Worm (Caenorhabditis elegans) whole organism, dauer: Measurements from ENCODE around the gene gst-3.

Experiments used
- unc-62 ChIP-seq: sonication (generic microtip); optimal IDR thresholded peaks from 2 replicates; lab custom pipeline; 2017; ENCODE audit warnings: missing biosample characterization, missing genetic modification reagents, missing genetic modification characterization

gst-3 gene

DNA sequence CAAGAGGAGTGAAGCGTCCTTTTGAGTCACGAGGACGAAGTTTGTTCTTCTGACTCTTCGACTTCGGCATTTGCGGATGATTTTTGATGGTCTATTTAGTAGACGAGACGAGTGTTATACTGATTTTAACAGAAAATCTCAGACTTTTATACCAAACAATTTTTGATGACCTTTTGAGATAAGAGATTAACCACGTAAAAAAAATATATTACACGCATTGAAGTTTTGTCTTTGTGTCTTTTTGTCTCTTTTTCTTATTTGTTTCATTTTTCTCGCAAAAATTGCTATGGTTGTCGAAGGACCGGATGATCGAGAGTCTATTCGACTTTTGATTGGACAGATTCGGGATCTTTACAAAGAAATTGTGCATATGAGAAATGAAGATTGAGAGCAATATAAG lies 28.6 kb downstream of the gst-3 start, which contains the start of gene spch-1:
Gene spch-1 (minus strand): TSS at position 101 of the 400 bp plus-strand sequence.
- TF ChIP-seq unc-62 (GFP tag; lab: Kevin White, UChicago) = no peak

ce11 chrIV:10110870-10111269 lies 29.2 kb downstream of the gst-3 start:
- TF ChIP-seq unc-62 (GFP tag; lab: Kevin White, UChicago) = no peak

DNA sequence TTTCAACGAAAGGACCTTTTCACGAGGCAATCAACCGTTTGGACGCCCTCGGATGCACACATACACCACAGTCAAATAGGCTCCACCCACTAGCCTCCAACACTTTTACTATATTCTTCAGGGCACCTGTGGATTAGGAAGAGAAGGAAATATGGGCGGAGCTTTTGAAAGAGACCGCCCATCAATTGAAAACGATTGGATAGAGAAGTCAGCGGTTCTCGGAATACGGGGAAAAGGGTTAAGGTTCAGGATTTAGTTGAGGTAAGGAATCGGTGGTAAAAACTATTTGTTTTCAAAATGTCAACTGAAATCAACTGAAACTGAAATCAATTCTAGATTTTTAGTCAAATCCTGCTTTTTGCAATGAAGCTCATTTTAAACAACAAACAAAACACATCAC lies 29.6 kb downstream of the gst-3 start, which contains the start of gene egl-38:
Gene egl-38 (minus strand): TSS at position 101 of the 400 bp plus-strand sequence.
- TF ChIP-seq unc-62 (GFP tag; lab: Kevin White, UChicago) = no peak

DNA sequence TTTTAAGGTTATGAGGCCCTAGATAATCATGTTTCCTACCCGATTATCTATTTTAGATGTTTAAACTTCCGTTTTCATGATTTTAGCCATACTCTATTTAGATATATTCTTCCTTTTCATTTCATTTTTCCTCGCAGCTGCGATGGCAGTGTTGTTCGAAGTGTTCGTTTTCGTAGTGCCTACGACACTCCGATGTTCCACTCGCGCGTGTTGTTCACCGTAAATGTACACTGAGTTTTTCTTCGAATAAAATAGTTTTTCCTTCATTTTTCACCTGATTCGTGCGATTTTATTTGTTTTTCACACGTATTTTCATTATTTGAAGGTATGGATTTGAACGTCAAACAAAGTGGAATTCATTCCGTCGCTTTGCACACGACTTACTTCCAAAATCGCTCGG lies 43.2 kb downstream of the gst-3 start, which contains the start of gene dis-3:
Gene dis-3 (plus strand): TSS at position 322 of the 400 bp plus-strand sequence.
- no peak for TF ChIP-seq unc-62 (GFP tag; lab: Kevin White, UChicago)

ce11 chrIV:10095171-10095570 lies 44.9 kb downstream of the gst-3 start, which contains the start of the genes C04G2.5 and msp-36:
TSS of gene C04G2.5 (minus strand) at chrIV:10095271.
TSS of gene msp-36 (plus strand) at chrIV:10095433.
- no peak for TF ChIP-seq unc-62 (GFP tag; lab: Kevin White, UChicago)

DNA sequence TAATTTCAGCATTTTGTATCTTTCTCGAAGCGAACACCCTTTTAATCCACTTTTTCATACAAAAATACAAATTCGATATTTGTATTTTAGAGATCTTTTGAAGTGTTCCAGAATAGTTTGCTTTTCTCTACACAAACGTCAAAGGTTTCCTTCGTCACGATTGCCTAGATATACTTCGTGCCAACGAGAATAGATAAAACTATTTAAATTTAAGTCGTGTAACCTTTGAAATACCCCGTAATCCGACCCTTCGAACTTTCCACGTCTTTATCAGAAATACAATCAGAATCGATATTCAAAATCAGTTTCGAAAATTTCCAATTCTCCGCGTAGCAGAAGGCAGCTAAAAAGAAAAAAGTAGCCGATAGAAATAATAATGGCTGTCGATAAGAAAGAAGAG lies 49.7 kb downstream of the gst-3 start, which contains the start of gene ttbk-5:
Gene ttbk-5 (plus strand): TSS at position 301 of the 400 bp plus-strand sequence.
- TF ChIP-seq unc-62 (GFP tag; lab: Kevin White, UChicago) = no peak

ce11 chrIV:10089777-10090176 lies 50.3 kb downstream of the gst-3 start, which contains the start of gene ttr-39:
TSS of gene ttr-39 (minus strand) at chrIV:10089877.
- TF ChIP-seq unc-62 (GFP tag; lab: Kevin White, UChicago) = no peak
